Worm (Caenorhabditis elegans): ENCODE measurements around the gene K11D12.11.

K11D12.11 gene

ce11 chrV:5047230-5047629 lies 7.8 kb upstream of the K11D12.11 start:
- peak; percentile 10 for TF ChIP-seq tbx-2 (tag; optimal IDR thresholded peaks at IDR 0.05)
- peak; percentile 80 for TF ChIP-seq isw-1 (GFP tag; IDR thresholded peaks at IDR 0.05)
- peak; percentile 75 for TF ChIP-seq unc-98 (GFP tag; IDR thresholded peaks at IDR 0.05)
- peak; percentile 93 for TF ChIP-seq grh-1 (GFP tag; IDR thresholded peaks at IDR 0.05)
- peak; percentile 90 for TF ChIP-seq mab-9 (GFP tag; IDR thresholded peaks at IDR 0.05)
- peak; percentile 59 for TF ChIP-seq rnt-1 (tag; optimal IDR thresholded peaks at IDR 0.05)
- peak; percentile 93 for TF ChIP-seq nhr-19 (GFP tag; conservative IDR thresholded peaks at IDR 0.05)
- peak in 1 of 2 experiments; percentile 4 for TF ChIP-seq efl-1 (optimal IDR thresholded peaks at IDR 0.05)
- TF ChIP-seq efl-1 (GFP tag; optimal IDR thresholded peaks at IDR 0.05 in 1 of 2), result peak in 1 of 2 experiments; percentile 53
- peak; percentile 48 for TF ChIP-seq nhr-47 (tag; optimal IDR thresholded peaks at IDR 0.05)
- peak; percentile 68 for TF ChIP-seq ceh-88 (GFP tag; IDR thresholded peaks at IDR 0.05)
- TF ChIP-seq nhr-71 (tag; optimal IDR thresholded peaks at IDR 0.05), result peak; percentile 45

- TF ChIP-seq nhr-11 (tag; optimal IDR thresholded peaks at IDR 0.05) (no peak), nhr-76 (tag; optimal IDR thresholded peaks at IDR 0.05) (no peak), nhr-90 (tag; optimal IDR thresholded peaks at IDR 0.05; ENCODE audit: poor library complexity) (no peak), skn-1 (tag; optimal IDR thresholded peaks at IDR 0.05) (no peak), C34B4.2 (tag; optimal IDR thresholded peaks at IDR 0.05) (no peak), lin-14 (GFP tag; optimal IDR thresholded peaks at IDR 0.05) (no peak), lin-15B (tag; optimal IDR thresholded peaks at IDR 0.05) (no peak), nhr-85 (tag) (no peak), sup-37 (GFP tag; optimal IDR thresholded peaks at IDR 0.05) (no peak), nhr-12 (tag; optimal IDR thresholded peaks at IDR 0.05) (no peak), egl-27 (tag; optimal IDR thresholded peaks at IDR 0.05) (no peak), nhr-84 (tag; optimal IDR thresholded peaks at IDR 0.05) (no peak), ces-1 (GFP tag; optimal IDR thresholded peaks at IDR 0.05) (no peak), pag-3 (tag; optimal IDR thresholded peaks at IDR 0.05; ENCODE audit: borderline replicate concordance, insufficient read depth) (no peak), sox-4 (tag; optimal IDR thresholded peaks at IDR 0.05) (no peak), nhr-237 (tag; optimal IDR thresholded peaks at IDR 0.05) (no peak), fos-1 (tag; optimal IDR thresholded peaks at IDR 0.05) (no peak), mdl-1 (tag; optimal IDR thresholded peaks at IDR 0.05) (no peak), jun-1 (tag; optimal IDR thresholded peaks at IDR 0.05) (no peak)
Measured at ce11 chrV:5046558-5046957, 7.2 kb upstream of the K11D12.11 start.

- TF ChIP-seq nhr-12 (tag; optimal IDR thresholded peaks at IDR 0.05) (no peak), lir-3 (tag; optimal IDR thresholded peaks at IDR 0.05; ENCODE audit: poor library complexity) (no peak), ceh-88 (GFP tag; IDR thresholded peaks at IDR 0.05) (no peak), pax-3 (tag; optimal IDR thresholded peaks at IDR 0.05) (no peak), C16A3.4 (tag; optimal IDR thresholded peaks at IDR 0.05) (no peak), ceh-63 (GFP tag; optimal IDR thresholded peaks at IDR 0.05) (no peak), fos-1 (tag; optimal IDR thresholded peaks at IDR 0.05) (no peak), egl-27 (tag; optimal IDR thresholded peaks at IDR 0.05) (no peak), ama-1 (optimal IDR thresholded peaks at IDR 0.05) (no peak), sup-37 (GFP tag; optimal IDR thresholded peaks at IDR 0.05) (no peak), mab-9 (GFP tag; IDR thresholded peaks at IDR 0.05) (no peak), mdl-1 (tag; optimal IDR thresholded peaks at IDR 0.05) (no peak), elt-2 (tag; optimal IDR thresholded peaks at IDR 0.05) (no peak), C34B4.2 (tag; optimal IDR thresholded peaks at IDR 0.05) (no peak), ceh-8 (GFP tag; optimal IDR thresholded peaks at IDR 0.05) (no peak), xbp-1 (tag; optimal IDR thresholded peaks at IDR 0.05) (no peak), unc-62 (GFP tag; optimal IDR thresholded peaks at IDR 0.05) (no peak), nhr-85 (tag) (no peak), lsy-2 (tag; optimal IDR thresholded peaks at IDR 0.05) (no peak)
Measured at ce11 chrV:5046103-5046502, 6.7 kb upstream of the K11D12.11 start, which contains the start of gene exc-14. Gene exc-14, minus strand, starts transcription at chrV:5046203.
